Fruit fly (Drosophila melanogaster) whole organism, pupa: ENCODE results near the gene CG2681.

Source experiments
- CG12605 ChIP-seq: fragments of 200-800 bp; sonication (Bioruptor generic); IDR thresholded peaks from 2 replicates; pipeline ENCODE4 v1.3.6; 2022; ENCODE audit warnings: missing biosample characterization, missing genetic modification characterization
- CG13204 ChIP-seq: fragments of 200-800 bp; sonication (Bioruptor generic); optimal IDR thresholded peaks from 2 replicates; lab custom pipeline; 2018; ENCODE audit warnings: missing biosample characterization, mild to moderate bottlenecking, missing genetic modification characterization, moderate library complexity
- CG14655 ChIP-seq: fragments of 200-800 bp; sonication (Bioruptor generic); optimal IDR thresholded peaks from 3 replicates; lab custom pipeline; 2017; ENCODE audit warnings: mild to moderate bottlenecking, missing biosample characterization, missing genetic modification reagents, missing genetic modification characterization
- CG17806 ChIP-seq: fragments of 200-800 bp; sonication (Bioruptor generic); optimal IDR thresholded peaks from 2 replicates; lab custom pipeline; 2018; ENCODE audit warnings: missing biosample characterization, mild to moderate bottlenecking, missing genetic modification characterization, moderate library complexity
- CG4496 ChIP-seq: fragments of 200-800 bp; sonication (Bioruptor generic); IDR thresholded peaks from 3 replicates; pipeline ENCODE4 v1.3.6; 2022; ENCODE audit warnings: missing biosample characterization, missing genetic modification characterization
- CG8301 ChIP-seq: fragments of 200-800 bp; sonication (Bioruptor generic); optimal IDR thresholded peaks from 2 replicates; lab custom pipeline; 2018; ENCODE audit warnings: missing biosample characterization, mild to moderate bottlenecking, missing genetic modification characterization
- CG9948 ChIP-seq: fragments of 200-800 bp; sonication (Bioruptor generic); optimal IDR thresholded peaks from 2 replicates; lab custom pipeline; 2018; ENCODE audit warnings: missing biosample characterization, mild to moderate bottlenecking, missing genetic modification characterization, moderate library complexity
- D1 ChIP-seq: fragments of 200-800 bp; sonication (Bioruptor generic); optimal IDR thresholded peaks from 2 replicates; lab custom pipeline; 2018; ENCODE audit warnings: missing biosample characterization, mild to moderate bottlenecking, missing genetic modification characterization, moderate library complexity
- EcR ChIP-seq: fragments of 200-800 bp; sonication (Bioruptor generic); optimal IDR thresholded peaks from 3 replicates; lab custom pipeline; 2019; ENCODE audit warnings: missing biosample characterization, missing genetic modification characterization, mild to moderate bottlenecking, moderate library complexity, missing genetic modification reagents
- Pif1B ChIP-seq: fragments of 200-800 bp; sonication (Bioruptor generic); optimal IDR thresholded peaks from 3 replicates; lab custom pipeline; 2016; ENCODE audit warnings: missing biosample characterization, missing genetic modification characterization
- Snoo ChIP-seq: fragments of 200-800 bp; sonication (Bioruptor generic); optimal IDR thresholded peaks from 3 replicates; lab custom pipeline; 2017; ENCODE audit warnings: missing biosample characterization, mild to moderate bottlenecking, missing genetic modification characterization, inconsistent platforms
- rn ChIP-seq: fragments of 200-800 bp; sonication (Bioruptor generic); IDR thresholded peaks from 2 replicates; pipeline ENCODE4 v1.3.6; 2022; ENCODE audit warnings: missing biosample characterization, missing genetic modification characterization

dm6 chrX:2662540-2663133, 45.8 kb upstream of the CG2681 start:
- no peak for TF ChIP-seq CG12605 (GFP tag; lab: Robert Waterston, UW)
- TF ChIP-seq rn (GFP tag; lab: Robert Waterston, UW): no peak
- TF ChIP-seq CG13204 (GFP tag; lab: Kevin White, UChicago): no peak
- TF ChIP-seq CG14655 (GFP tag; lab: Kevin White, UChicago): no peak
- TF ChIP-seq EcR (GFP tag; lab: Kevin White, UChicago): no peak
- TF ChIP-seq D1: no peak
- TF ChIP-seq CG4496 (GFP tag; lab: Robert Waterston, UW): no peak
- TF ChIP-seq Pif1B (GFP tag; lab: Kevin White, UChicago): no peak
- no peak for TF ChIP-seq CG9948
- TF ChIP-seq Snoo (tag; lab: Kevin White, UChicago): no peak
- TF ChIP-seq CG8301: no peak
- no peak for TF ChIP-seq CG17806 (tag; lab: Kevin White, UChicago)
